Worm (Caenorhabditis elegans) whole organism, early embryonic: Measurements from ENCODE around the gene hyls-1.

Source experiments
- B0310.2 ChIP-seq: sonication (generic microtip); optimal IDR thresholded peaks from 2 replicates; lab custom pipeline; 2016; ENCODE audit warnings: mild to moderate bottlenecking, missing genetic modification characterization, missing compliant biosample characterization
- F13C5.2 ChIP-seq: sonication (generic microtip); optimal IDR thresholded peaks from 2 replicates; lab custom pipeline; 2017; ENCODE audit warnings: mild to moderate bottlenecking, missing genetic modification characterization, inconsistent platforms, missing compliant biosample characterization
- aly-1 ChIP-seq: sonication (generic microtip); optimal IDR thresholded peaks from 2 replicates; lab custom pipeline; 2016; ENCODE audit warnings: missing genetic modification characterization, missing compliant biosample characterization
- ama-1 ChIP-seq: fragments of 150-350 bp; optimal IDR thresholded peaks from 2 replicates; lab custom pipeline; 2014
- ceh-13 ChIP-seq: fragments of 200-800 bp; sonication (Bioruptor generic); optimal IDR thresholded peaks from 2 replicates; lab custom pipeline; 2018; ENCODE audit warnings: mild to moderate bottlenecking, missing genetic modification characterization, missing compliant biosample characterization
- ceh-36 ChIP-seq: sonication (generic microtip); optimal IDR thresholded peaks from 2 replicates; lab custom pipeline; 2016; ENCODE audit warnings: missing genetic modification characterization, inconsistent platforms, missing compliant biosample characterization
- ets-7 ChIP-seq: sonication (generic microtip); optimal IDR thresholded peaks from 2 replicates; lab custom pipeline; 2016; ENCODE audit warnings: missing genotype, missing genetic modification characterization, missing compliant biosample characterization
- flt-1 ChIP-seq: fragments of 200-800 bp; sonication (Bioruptor generic); IDR thresholded peaks from 2 replicates; pipeline ENCODE4 v1.3.6; 2022; ENCODE audit warnings: missing genetic modification characterization, missing compliant biosample characterization
- hmbx-1 ChIP-seq: sonication (generic microtip); optimal IDR thresholded peaks from 2 replicates; lab custom pipeline; 2016; ENCODE audit warnings: mild to moderate bottlenecking, missing genetic modification characterization, missing compliant biosample characterization
- hmg-4 ChIP-seq: fragments of 200-800 bp; sonication (Bioruptor generic); optimal IDR thresholded peaks from 2 replicates; lab custom pipeline; 2018; ENCODE audit warnings: mild to moderate bottlenecking, missing genetic modification characterization, missing compliant biosample characterization
- hnd-1 ChIP-seq: sonication (generic microtip); optimal IDR thresholded peaks from 2 replicates; lab custom pipeline; 2016; ENCODE audit warnings: missing genetic modification characterization, missing compliant biosample characterization
- pes-1 ChIP-seq: fragments of 200-800 bp; sonication (Bioruptor generic); IDR thresholded peaks from 2 replicates; pipeline ENCODE4 v1.3.6; 2022; ENCODE audit warnings: missing genetic modification reagents, missing genetic modification characterization, missing compliant biosample characterization
- scrt-1 ChIP-seq: fragments of 200-800 bp; sonication (Bioruptor generic); IDR thresholded peaks from 2 replicates; pipeline ENCODE4 v1.3.6; 2022; ENCODE audit warnings: missing genetic modification characterization, missing compliant biosample characterization
- sea-1 ChIP-seq: fragments of 200-800 bp; sonication (Bioruptor generic); conservative IDR thresholded peaks from 2 replicates; pipeline ENCODE4 v1.3.6; 2022; ENCODE audit warnings: missing genetic modification characterization, missing compliant biosample characterization
- tbx-11 ChIP-seq: fragments of 200-800 bp; sonication (Bioruptor generic); IDR thresholded peaks from 2 replicates; pipeline ENCODE4 v1.3.6; 2022; ENCODE audit warnings: missing genetic modification characterization, missing compliant biosample characterization
- tbx-37 ChIP-seq: fragments of 200-800 bp; sonication (Bioruptor generic); conservative IDR thresholded peaks from 2 replicates; pipeline ENCODE4 v1.3.6; 2022; ENCODE audit warnings: missing genetic modification reagents, missing genetic modification characterization, missing compliant biosample characterization
- tra-4 ChIP-seq: sonication (generic microtip); optimal IDR thresholded peaks from 2 replicates; lab custom pipeline; 2017; ENCODE audit warnings: missing genetic modification characterization, missing compliant biosample characterization

hyls-1 gene

ce11 chrV:7199932-7200331 is 37.2 kb upstream of the hyls-1 start, which contains the start of gene F09G2.1:
TSS of gene F09G2.1 (plus strand) at chrV:7200232.
- TF ChIP-seq ets-7 (tag; lab: Kevin White, UChicago) (no peak), hmg-4 (GFP tag; lab: Kevin White, UChicago) (no peak), ceh-13 (no peak), sea-1 (no peak), tbx-11 (no peak), F13C5.2 (tag; lab: Kevin White, UChicago) (no peak), scrt-1 (GFP tag; lab: Robert Waterston, UW) (no peak), pes-1 (GFP tag; lab: Robert Waterston, UW) (no peak), aly-1 (tag; lab: Kevin White, UChicago) (no peak), tra-4 (tag; lab: Kevin White, UChicago) (no peak), B0310.2 (tag; lab: Kevin White, UChicago) (no peak), tbx-37 (GFP tag; lab: Robert Waterston, UW) (no peak), ama-1 (lab: Kevin White, UChicago) (no peak), flt-1 (GFP tag; lab: Robert Waterston, UW) (no peak), ceh-36 (tag; lab: Kevin White, UChicago) (no peak), hnd-1 (no peak), hmbx-1 (no peak)

ce11 chrV:7201353-7201752 is 35.8 kb upstream of the hyls-1 start:
- TF ChIP-seq hmbx-1: no peak
- no peak for TF ChIP-seq scrt-1 (GFP tag; lab: Robert Waterston, UW)
- TF ChIP-seq ets-7 (tag; lab: Kevin White, UChicago): no peak
- TF ChIP-seq F13C5.2 (tag; lab: Kevin White, UChicago): no peak

ce11 chrV:7209001-7209400 is 28.2 kb upstream of the hyls-1 start:
- TF ChIP-seq aly-1 (tag; lab: Kevin White, UChicago): no peak
- TF ChIP-seq tbx-11: no peak
- TF ChIP-seq ceh-36 (tag; lab: Kevin White, UChicago): no peak
- no peak for TF ChIP-seq tra-4 (tag; lab: Kevin White, UChicago)
- TF ChIP-seq hmbx-1: no peak
- no peak for TF ChIP-seq hnd-1
- no peak for TF ChIP-seq sea-1
- TF ChIP-seq pes-1 (GFP tag; lab: Robert Waterston, UW): no peak
- no peak for TF ChIP-seq ets-7 (tag; lab: Kevin White, UChicago)
- TF ChIP-seq scrt-1 (GFP tag; lab: Robert Waterston, UW): no peak
- no peak for TF ChIP-seq ceh-13

ce11 chrV:7214802-7215201 is 22.4 kb upstream of the hyls-1 start, which contains the start of gene soap-1:
TSS of gene soap-1 (minus strand) at chrV:7214902.
- no peak for TF ChIP-seq tra-4 (tag; lab: Kevin White, UChicago)
- no peak for TF ChIP-seq ama-1 (lab: Kevin White, UChicago)
- no peak for TF ChIP-seq tbx-11
- no peak for TF ChIP-seq pes-1 (GFP tag; lab: Robert Waterston, UW)
- no peak for TF ChIP-seq ceh-36 (tag; lab: Kevin White, UChicago)
- no peak for TF ChIP-seq flt-1 (GFP tag; lab: Robert Waterston, UW)
- no peak for TF ChIP-seq ceh-13
- no peak for TF ChIP-seq ets-7 (tag; lab: Kevin White, UChicago)

- TF ChIP-seq hnd-1 (no peak), tbx-11 (no peak), ceh-13 (no peak), ceh-36 (tag; lab: Kevin White, UChicago) (no peak), tra-4 (tag; lab: Kevin White, UChicago) (no peak), F13C5.2 (tag; lab: Kevin White, UChicago) (no peak), ets-7 (tag; lab: Kevin White, UChicago) (no peak), B0310.2 (tag; lab: Kevin White, UChicago) (no peak), ama-1 (lab: Kevin White, UChicago) (no peak), hmbx-1 (no peak), pes-1 (GFP tag; lab: Robert Waterston, UW) (no peak), tbx-37 (GFP tag; lab: Robert Waterston, UW) (no peak), sea-1 (no peak), hmg-4 (GFP tag; lab: Kevin White, UChicago) (no peak), aly-1 (tag; lab: Kevin White, UChicago) (no peak), flt-1 (GFP tag; lab: Robert Waterston, UW) (no peak), scrt-1 (GFP tag; lab: Robert Waterston, UW) (no peak)
These were observed 21.2 kb upstream of the hyls-1 start for ce11 chrV:7216016-7216415.

- TF ChIP-seq ama-1 (lab: Kevin White, UChicago) (no peak), ceh-13 (no peak), pes-1 (GFP tag; lab: Robert Waterston, UW) (no peak), ets-7 (tag; lab: Kevin White, UChicago) (no peak), F13C5.2 (tag; lab: Kevin White, UChicago) (no peak)
These were observed 18.2 kb upstream of the hyls-1 start, which contains the start of gene C13F10.5 for ce11 chrV:7218988-7219387. TSS of gene C13F10.5 (minus strand) at chrV:7219088.

ce11 chrV:7220973-7221519 is 16.1 kb upstream of the hyls-1 start, which contains the start of the genes C13F10.8, C13F10.6 and kxd-1:
TSS of gene C13F10.8 (minus strand) at chrV:7221023.
TSS of gene C13F10.6 (minus strand) at chrV:7221039.
TSS of gene kxd-1 (plus strand) at chrV:7221469.
- peak; percentile 4 for TF ChIP-seq hmg-4 (GFP tag; lab: Kevin White, UChicago)
- TF ChIP-seq ceh-36 (tag; lab: Kevin White, UChicago): no peak
- no peak for TF ChIP-seq ama-1 (lab: Kevin White, UChicago)
- no peak for TF ChIP-seq F13C5.2 (tag; lab: Kevin White, UChicago)
- TF ChIP-seq scrt-1 (GFP tag; lab: Robert Waterston, UW): no peak
- TF ChIP-seq tra-4 (tag; lab: Kevin White, UChicago): no peak

ce11 chrV:7223152-7223551 is 14.0 kb upstream of the hyls-1 start, which contains the start of gene C13F10.7:
TSS of gene C13F10.7 (minus strand) at chrV:7223252.
- no peak for TF ChIP-seq tbx-37 (GFP tag; lab: Robert Waterston, UW)
- TF ChIP-seq tbx-11: no peak
- no peak for TF ChIP-seq pes-1 (GFP tag; lab: Robert Waterston, UW)
- TF ChIP-seq ama-1 (lab: Kevin White, UChicago): no peak
